Fruit fly (Drosophila melanogaster) whole organism, embryonic: ENCODE measurements around the gene Ykt6.
A peak's percentile ranks its signal among the peaks of the same experiment; 100 is the strongest.

Source experiments
- C15 ChIP-seq: fragments of 200-800 bp; sonication (Bioruptor generic); IDR thresholded peaks from 3 replicates; pipeline ENCODE4 v1.3.6; 2022; ENCODE audit warnings: missing biosample characterization, missing genetic modification characterization
- CG10209 ChIP-seq: fragments of 200-800 bp; sonication (Bioruptor generic); optimal IDR thresholded peaks from 3 replicates; lab custom pipeline; 2017; ENCODE audit warnings: missing biosample characterization, mild to moderate bottlenecking, missing genetic modification characterization, missing genetic modification reagents
- CG10431 ChIP-seq: fragments of 200-800 bp; sonication (Bioruptor generic); optimal IDR thresholded peaks from 3 replicates; lab custom pipeline; 2018; ENCODE audit warnings: missing biosample characterization, mild to moderate bottlenecking, missing genetic modification characterization
- CG10565 ChIP-seq: fragments of 200-800 bp; sonication (Bioruptor generic); optimal IDR thresholded peaks from 3 replicates; lab custom pipeline; 2016; ENCODE audit warnings: missing biosample characterization, mild to moderate bottlenecking, missing genetic modification characterization
- CG11695 ChIP-seq: fragments of 200-800 bp; sonication (Bioruptor generic); IDR thresholded peaks from 3 replicates; pipeline ENCODE4 v1.3.6; 2022; ENCODE audit warnings: missing biosample characterization, missing genetic modification characterization
- CG13775 ChIP-seq: fragments of 200-800 bp; sonication (Bioruptor generic); optimal IDR thresholded peaks from 3 replicates; lab custom pipeline; 2017; ENCODE audit warnings: missing biosample characterization, mild to moderate bottlenecking, missing genetic modification characterization
- CG14667 ChIP-seq: fragments of 200-800 bp; sonication (Bioruptor generic); IDR thresholded peaks from 2 replicates; pipeline ENCODE4 v1.3.6; 2022; ENCODE audit warnings: missing biosample characterization, missing genetic modification characterization
- CG15601 ChIP-seq: fragments of 200-800 bp; sonication (Bioruptor generic); optimal IDR thresholded peaks from 3 replicates; lab custom pipeline; 2019; ENCODE audit warnings: missing biosample characterization, mild to moderate bottlenecking, missing genetic modification characterization, moderate library complexity
- CG17912 ChIP-seq: fragments of 200-800 bp; sonication (Bioruptor generic); optimal IDR thresholded peaks from 2 replicates; lab custom pipeline; 2018; ENCODE audit warnings: missing biosample characterization, mild to moderate bottlenecking, missing genetic modification characterization
- CG1832 ChIP-seq: fragments of 200-800 bp; sonication (Bioruptor generic); optimal IDR thresholded peaks from 2 replicates; lab custom pipeline; 2017; ENCODE audit warnings: missing biosample characterization, mild to moderate bottlenecking, missing genetic modification characterization, inconsistent platforms
- CG18619 ChIP-seq: fragments of 200-800 bp; sonication (Bioruptor generic); optimal IDR thresholded peaks from 3 replicates; lab custom pipeline; 2017; ENCODE audit warnings: missing biosample characterization, mild to moderate bottlenecking, missing genetic modification characterization
- CG2199 ChIP-seq: fragments of 200-800 bp; sonication (Bioruptor generic); IDR thresholded peaks from 3 replicates; pipeline ENCODE4 v1.3.6; 2022; ENCODE audit warnings: missing biosample characterization, missing genetic modification characterization
- CG30403 ChIP-seq: fragments of 200-800 bp; sonication (Bioruptor generic); optimal IDR thresholded peaks from 3 replicates; lab custom pipeline; 2016; ENCODE audit warnings: missing biosample characterization, missing genetic modification characterization
- CG3065 ChIP-seq: fragments of 200-800 bp; sonication (Bioruptor generic); optimal IDR thresholded peaks from 2 replicates; lab custom pipeline; 2016; ENCODE audit warnings: missing biosample characterization, missing genetic modification characterization
- CG3838 ChIP-seq: fragments of 200-800 bp; sonication (Bioruptor generic); optimal IDR thresholded peaks from 3 replicates; lab custom pipeline; 2016; ENCODE audit warnings: missing biosample characterization, missing genetic modification characterization
- CG4282 ChIP-seq: fragments of 200-800 bp; sonication (Bioruptor generic); optimal IDR thresholded peaks from 2 replicates; lab custom pipeline; 2016; ENCODE audit warnings: missing biosample characterization, missing genetic modification characterization
- CG4404 ChIP-seq: fragments of 200-800 bp; sonication (Bioruptor generic); IDR thresholded peaks from 2 replicates; pipeline ENCODE4 v1.3.6; 2022; ENCODE audit warnings: missing biosample characterization, missing genetic modification characterization
- CG4424 ChIP-seq: fragments of 200-800 bp; sonication (Bioruptor generic); optimal IDR thresholded peaks from 3 replicates; lab custom pipeline; 2016; ENCODE audit warnings: missing biosample characterization, missing genetic modification characterization
- CG6254 ChIP-seq: fragments of 200-800 bp; sonication (Bioruptor generic); optimal IDR thresholded peaks from 3 replicates; lab custom pipeline; 2017; ENCODE audit warnings: mild to moderate bottlenecking, missing biosample characterization, missing genetic modification reagents, missing genetic modification characterization
- CG7745 ChIP-seq: fragments of 200-800 bp; sonication (Bioruptor generic); optimal IDR thresholded peaks from 2 replicates; lab custom pipeline; 2018; ENCODE audit warnings: missing biosample characterization, mild to moderate bottlenecking, missing genetic modification characterization, moderate library complexity
- CG8924 ChIP-seq: fragments of 200-800 bp; optimal IDR thresholded peaks from 3 replicates; lab custom pipeline; 2019; ENCODE audit warnings: missing biosample characterization, mild to moderate bottlenecking, missing genetic modification characterization, moderate library complexity
- CG9876 ChIP-seq: fragments of 200-800 bp; sonication (Bioruptor generic); optimal IDR thresholded peaks from 2 replicates; lab custom pipeline; 2016; ENCODE audit warnings: missing biosample characterization, missing genetic modification characterization
- CG9932 ChIP-seq: fragments of 200-800 bp; sonication (Bioruptor generic); IDR thresholded peaks from 2 replicates; pipeline ENCODE4 v1.3.6; 2022; ENCODE audit warnings: missing biosample characterization, missing genetic modification characterization
- D19B ChIP-seq: fragments of 200-800 bp; sonication (Bioruptor generic); optimal IDR thresholded peaks from 2 replicates; lab custom pipeline; 2017; ENCODE audit warnings: missing biosample characterization, mild to moderate bottlenecking, missing genetic modification characterization
- Hmx ChIP-seq: fragments of 200-800 bp; sonication (Bioruptor generic); optimal IDR thresholded peaks from 2 replicates; lab custom pipeline; 2016; ENCODE audit warnings: missing biosample characterization, missing genetic modification characterization
- Hr51 ChIP-seq, 2 experiments: fragments of 200-800 bp; sonication (Bioruptor generic); optimal IDR thresholded peaks; 2 replicates in 1 of 2; 3 replicates in 1 of 2; lab custom pipeline; 2016 to 2018; ENCODE audit warnings: missing biosample characterization in 2 of 2, missing genetic modification characterization in 2 of 2, mild to moderate bottlenecking in 1 of 2, moderate library complexity in 1 of 2
- Mes4 ChIP-seq: fragments of 200-800 bp; sonication (Bioruptor generic); optimal IDR thresholded peaks from 2 replicates; lab custom pipeline; 2016; ENCODE audit warnings: missing biosample characterization, missing genetic modification characterization
- Neu2 ChIP-seq: fragments of 200-800 bp; sonication (Bioruptor generic); optimal IDR thresholded peaks from 3 replicates; lab custom pipeline; 2016; ENCODE audit warnings: missing biosample characterization, missing genetic modification characterization, borderline replicate concordance
- Xrp1 ChIP-seq: fragments of 200-800 bp; sonication (Bioruptor generic); IDR thresholded peaks from 2 replicates; pipeline ENCODE4 v1.3.6; 2022; ENCODE audit warnings: missing biosample characterization, missing genetic modification characterization
- ato ChIP-seq: fragments of 200-800 bp; sonication (Bioruptor generic); IDR thresholded peaks from 2 replicates; pipeline ENCODE4 v1.3.6; 2022; ENCODE audit warnings: missing biosample characterization, missing genetic modification characterization; ENCODE audit not compliant: partially characterized antibody
- br ChIP-seq: fragments of >200 bp; optimal IDR thresholded peaks from 2 replicates; lab custom pipeline; 2017
- cg ChIP-seq: fragments of 200-800 bp; sonication (Bioruptor generic); optimal IDR thresholded peaks from 3 replicates; lab custom pipeline; 2019; ENCODE audit warnings: missing biosample characterization, mild to moderate bottlenecking, missing genetic modification characterization, moderate library complexity
- ci ChIP-seq: fragments of 200-800 bp; sonication (Bioruptor generic); IDR thresholded peaks from 3 replicates; pipeline ENCODE4 v1.3.6; 2022; ENCODE audit warnings: missing biosample characterization, missing genetic modification characterization
- dmrt99B ChIP-seq: fragments of 200-800 bp; sonication (Bioruptor generic); optimal IDR thresholded peaks from 2 replicates; lab custom pipeline; 2018; ENCODE audit warnings: missing biosample characterization, mild to moderate bottlenecking, missing genetic modification characterization, moderate library complexity
- gsb ChIP-seq: fragments of 200-800 bp; sonication (Bioruptor generic); IDR thresholded peaks from 2 replicates; pipeline ENCODE4 v1.3.6; 2022; ENCODE audit warnings: missing biosample characterization, missing genetic modification characterization
- hbn ChIP-seq: fragments of 200-800 bp; sonication (Bioruptor generic); IDR thresholded peaks from 2 replicates; pipeline ENCODE4 v1.3.6; 2022; ENCODE audit warnings: missing biosample characterization, missing genetic modification characterization; ENCODE audit not compliant: partially characterized antibody
- hth ChIP-seq: fragments of >200 bp; optimal IDR thresholded peaks from 2 replicates; lab custom pipeline; 2017; ENCODE audit warnings: inconsistent platforms
- kah ChIP-seq: fragments of 200-800 bp; sonication (Bioruptor generic); optimal IDR thresholded peaks from 2 replicates; lab custom pipeline; 2018; ENCODE audit warnings: missing biosample characterization, mild to moderate bottlenecking, missing genetic modification characterization
- lmd ChIP-seq: fragments of 200-800 bp; sonication (Bioruptor generic); IDR thresholded peaks from 2 replicates; pipeline ENCODE4 v1.3.6; 2022; ENCODE audit warnings: missing biosample characterization, missing genetic modification characterization
- nerfin-2 ChIP-seq: fragments of 200-800 bp; sonication (Bioruptor generic); IDR thresholded peaks from 2 replicates; pipeline ENCODE4 v1.3.6; 2022; ENCODE audit warnings: missing biosample characterization, missing genetic modification characterization; ENCODE audit not compliant: partially characterized antibody
- nom ChIP-seq: fragments of 200-800 bp; sonication (Bioruptor generic); optimal IDR thresholded peaks from 2 replicates; lab custom pipeline; 2017; ENCODE audit warnings: missing biosample characterization, missing genetic modification characterization, mild to moderate bottlenecking, moderate library complexity, missing genetic modification reagents
- pfk ChIP-seq: fragments of 200-800 bp; sonication (Bioruptor generic); optimal IDR thresholded peaks from 2 replicates; lab custom pipeline; 2018; ENCODE audit warnings: missing biosample characterization, mild to moderate bottlenecking, missing genetic modification characterization, moderate library complexity
- pros ChIP-seq: fragments of 200-800 bp; sonication (Bioruptor generic); optimal IDR thresholded peaks from 3 replicates; lab custom pipeline; 2019; ENCODE audit warnings: missing biosample characterization, mild to moderate bottlenecking, missing genetic modification characterization, moderate library complexity
- scrt ChIP-seq: fragments of 200-800 bp; sonication (Bioruptor generic); optimal IDR thresholded peaks from 2 replicates; lab custom pipeline; 2018; ENCODE audit warnings: missing biosample characterization, mild to moderate bottlenecking, missing genetic modification characterization, moderate library complexity
- stc ChIP-seq: fragments of 200-800 bp; sonication (Bioruptor generic); IDR thresholded peaks from 2 replicates; pipeline ENCODE4 v1.3.6; 2022; ENCODE audit warnings: missing biosample characterization, missing genetic modification characterization
- trem ChIP-seq: fragments of 200-800 bp; optimal IDR thresholded peaks from 3 replicates; lab custom pipeline; 2019; ENCODE audit warnings: missing biosample characterization, mild to moderate bottlenecking, missing genetic modification characterization, moderate library complexity
- usp ChIP-seq: fragments of >200 bp; optimal IDR thresholded peaks from 2 replicates; lab custom pipeline; 2017; ENCODE audit warnings: missing biosample characterization, missing genetic modification characterization
- wdn ChIP-seq: fragments of 200-800 bp; sonication (Bioruptor generic); IDR thresholded peaks from 2 replicates; pipeline ENCODE4 v1.3.6; 2022; ENCODE audit warnings: missing biosample characterization, missing genetic modification characterization
- zfh1 ChIP-seq: fragments of 200-800 bp; sonication (Bioruptor generic); IDR thresholded peaks from 3 replicates; pipeline ENCODE4 v1.3.6; 2022; ENCODE audit warnings: missing biosample characterization, missing genetic modification characterization

Ykt6 gene

dm6 chrX:7884360-7884759 is 35.8 kb upstream of the Ykt6 start, which contains the start of gene Ir7g:
Gene Ir7g (plus strand): TSS chrX:7884660.
- TF ChIP-seq pros (GFP tag; lab: Kevin White, UChicago) (no peak), Neu2 (GFP tag; lab: Kevin White, UChicago) (no peak), C15 (GFP tag; lab: Robert Waterston, UW) (no peak), CG1832 (no peak), kah (no peak), trem (tag; lab: Kevin White, UChicago) (no peak), ci (GFP tag; lab: Robert Waterston, UW) (no peak), CG3838 (GFP tag; lab: Kevin White, UChicago) (no peak), scrt (no peak), D19B (GFP tag; lab: Kevin White, UChicago) (no peak), CG4282 (GFP tag; lab: Kevin White, UChicago) (no peak), br (lab: Kevin White, UChicago) (no peak), hth (lab: Kevin White, UChicago) (no peak), usp (no peak), CG13775 (GFP tag; lab: Kevin White, UChicago) (no peak), CG7745 (tag; lab: Kevin White, UChicago) (no peak), CG3065 (GFP tag; lab: Kevin White, UChicago) (no peak)

DNA sequence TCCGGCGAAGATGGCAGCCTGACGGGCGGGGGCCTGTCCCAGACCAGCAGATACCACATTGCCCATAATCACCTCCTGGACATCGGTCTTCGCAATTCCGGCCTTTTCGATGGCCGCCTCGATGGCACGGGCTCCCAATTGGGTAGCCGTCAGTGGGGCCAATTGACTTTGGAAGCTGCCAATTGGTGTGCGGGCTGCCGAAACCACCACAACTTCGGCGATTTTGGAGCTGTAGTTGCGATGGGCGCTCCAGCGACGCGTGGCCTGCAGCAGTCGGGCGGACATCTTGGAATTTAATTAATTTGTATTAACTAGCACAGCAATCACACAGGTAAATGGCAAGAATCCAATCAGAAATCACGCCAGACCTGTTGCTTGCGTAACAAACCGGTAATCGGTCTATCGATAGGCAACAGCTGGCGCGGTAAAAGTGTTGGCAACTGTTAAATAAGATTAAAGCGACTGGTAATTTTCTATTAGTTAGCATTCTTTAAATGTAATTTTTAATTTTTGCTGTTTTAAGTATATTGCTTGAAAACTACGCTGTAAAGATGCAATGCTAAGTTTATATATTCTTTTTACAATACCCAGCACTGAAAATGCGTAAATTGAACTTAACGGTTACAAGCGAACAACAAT is 31.7 kb upstream of the Ykt6 start, which contains the start of gene Acat1:
Acat1 (minus strand) TSS at position 400 of the 639 bp plus-strand sequence.
- TF ChIP-seq nom (GFP tag; lab: Kevin White, UChicago), result peak; percentile 19
- no peak for TF ChIP-seq CG14667 (GFP tag; lab: Robert Waterston, UW)
- no peak for TF ChIP-seq gsb
- TF ChIP-seq ato (GFP tag; lab: Robert Waterston, UW), result 0 out of 2 replicates have a peak, but pooled peaks have one; percentile 14
- 0 out of 3 replicates have a peak, but pooled peaks have one; percentile 15 for TF ChIP-seq CG2199 (GFP tag; lab: Robert Waterston, UW)
- TF ChIP-seq CG6254 (GFP tag; lab: Kevin White, UChicago), result no peak
- peak; percentile 66 for TF ChIP-seq stc (GFP tag; lab: Robert Waterston, UW)
- TF ChIP-seq CG30403 (GFP tag; lab: Kevin White, UChicago), result peak; percentile 71
- TF ChIP-seq pfk (GFP tag; lab: Kevin White, UChicago), result no peak
- no peak for TF ChIP-seq CG15601
- TF ChIP-seq zfh1 (GFP tag; lab: Robert Waterston, UW), result peak; percentile 76
- peak; percentile 46 to 72 for TF ChIP-seq Hr51 (GFP tag; optimal IDR thresholded peaks at IDR 0.05; lab: Kevin White, UChicago)
- TF ChIP-seq CG4404 (GFP tag; lab: Robert Waterston, UW), result no peak
- no peak for TF ChIP-seq CG9876
- TF ChIP-seq nerfin-2 (GFP tag; lab: Robert Waterston, UW), result peak; percentile 38; the same call in 1 of the 2 replicates
- TF ChIP-seq Mes4, result no peak
- peak; percentile 57 for TF ChIP-seq CG9932
- no peak for TF ChIP-seq CG10431 (GFP tag; lab: Kevin White, UChicago)
- TF ChIP-seq Hmx (GFP tag; lab: Kevin White, UChicago), result peak; percentile 46
- no peak for TF ChIP-seq CG10565 (GFP tag; lab: Kevin White, UChicago)
- TF ChIP-seq CG17912, result no peak
- TF ChIP-seq CG8924 (tag; lab: Kevin White, UChicago), result peak; percentile 41
- peak; percentile 52 for TF ChIP-seq CG4424 (GFP tag; lab: Kevin White, UChicago)
- TF ChIP-seq Xrp1 (GFP tag; lab: Robert Waterston, UW), result peak; percentile 83
- peak; percentile 18; the same call in 1 of the 2 replicates for TF ChIP-seq hbn
- peak; percentile 44 for TF ChIP-seq CG10209 (GFP tag; lab: Kevin White, UChicago)
- TF ChIP-seq CG18619 (GFP tag; lab: Kevin White, UChicago), result peak; percentile 15
- no peak for TF ChIP-seq dmrt99B (tag; lab: Kevin White, UChicago)
- TF ChIP-seq wdn, result 0 out of 2 replicates have a peak, but pooled peaks have one; percentile 14
- TF ChIP-seq CG11695 (GFP tag; lab: Robert Waterston, UW), result peak; percentile 47; the same call in 1 of the 3 replicates
- TF ChIP-seq cg (GFP tag; lab: Kevin White, UChicago), result no peak
- 0 out of 2 replicates have a peak, but pooled peaks have one; percentile 31 for TF ChIP-seq lmd (GFP tag; lab: Robert Waterston, UW)
